Fruit fly (Drosophila melanogaster) S2 (cell line): ENCODE measurements around the gene CG4653.

Experiments used
- CG8478 ChIP-seq: fragments of >200 bp; optimal IDR thresholded peaks from 2 replicates; lab custom pipeline; 2018
- CTCF ChIP-seq, 2 experiments: fragments of >200 bp; optimal IDR thresholded peaks; 2 replicates each; lab custom pipeline; 2018

DNA sequence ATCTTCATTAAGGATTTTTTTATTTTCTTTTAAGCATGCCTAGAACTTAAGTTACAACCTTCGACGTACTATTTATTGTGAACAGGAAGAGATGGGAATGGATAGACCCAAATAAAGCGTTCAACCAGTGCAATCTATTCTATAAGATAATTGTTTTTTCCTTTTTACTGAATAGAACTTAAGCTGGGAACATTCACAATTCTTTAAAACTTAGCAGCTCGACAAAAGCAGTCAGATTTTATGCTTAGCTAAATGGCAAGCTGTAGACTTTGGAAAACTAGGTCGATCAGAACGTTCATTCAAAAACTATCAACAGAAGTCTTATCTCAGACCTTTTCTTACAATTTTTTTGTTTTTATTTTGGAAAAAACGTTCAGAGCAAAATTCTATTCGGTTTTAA lies 7.1 kb downstream of the CG4653 start, which contains the start of gene CG13008:
- TF ChIP-seq CG8478 (lab: Kevin White, UChicago) (no peak), CTCF (optimal IDR thresholded peaks at IDR 0.05; lab: Kevin White, UChicago) (no peak)
